Worm (Caenorhabditis elegans): ENCODE measurements around the gene cdk-5.

cdk-5 gene

DNA sequence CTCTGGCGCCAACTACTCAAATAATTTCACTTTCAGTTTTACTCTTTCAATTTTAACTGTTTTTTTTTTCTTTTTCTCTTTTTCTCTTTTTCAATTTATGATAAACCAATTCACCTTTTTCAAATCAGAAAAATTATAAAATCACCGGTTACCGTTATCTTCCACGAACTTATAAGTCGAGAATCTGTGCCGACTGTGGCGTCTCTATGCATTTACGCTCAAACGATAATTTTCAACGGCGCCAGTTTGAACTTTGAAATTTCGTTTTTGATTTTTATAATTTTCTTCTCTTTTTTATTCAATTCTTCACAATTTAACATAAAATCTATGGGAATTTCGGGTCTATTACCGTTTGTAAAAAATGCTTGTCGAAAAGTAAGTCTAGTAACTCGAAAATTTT, 42.7 kb downstream of the cdk-5 start, which contains the start of gene exo-1 (continued):
- TF ChIP-seq Y75B8A.6 (GFP tag; IDR thresholded peaks at IDR 0.05) (no peak), mes-2 (tag; optimal IDR thresholded peaks at IDR 0.05; ENCODE audit: poor library complexity, severe bottlenecking) (peak; percentile 96), zip-2 (tag; optimal IDR thresholded peaks at IDR 0.05) (no peak), ceh-44 (GFP tag; IDR thresholded peaks at IDR 0.05) (0 out of 2 replicates have a peak, but pooled peaks have one; percentile 29), snpc-4 (tag; optimal IDR thresholded peaks at IDR 0.05) (no peak), nhr-11 (tag; optimal IDR thresholded peaks at IDR 0.05) (peak; percentile 51), mdl-1 (tag; optimal IDR thresholded peaks at IDR 0.05) (peak in 1 of 2 experiments; percentile 24), zip-11 (GFP tag; IDR thresholded peaks at IDR 0.05) (no peak), F49E8.2 (tag; optimal IDR thresholded peaks at IDR 0.05; ENCODE audit: borderline replicate concordance) (no peak), lsy-2 (tag; optimal IDR thresholded peaks at IDR 0.05) (peak in 1 of 2 experiments; percentile 87), R02D3.7 (tag; optimal IDR thresholded peaks at IDR 0.05) (no peak), mep-1 (tag; optimal IDR thresholded peaks at IDR 0.05) (peak; percentile 80), jun-1 (tag; optimal IDR thresholded peaks at IDR 0.05) (no peak), ceh-62 (tag; optimal IDR thresholded peaks at IDR 0.05) (no peak), daf-12 (tag; optimal IDR thresholded peaks at IDR 0.05) (no peak), unc-130 (GFP tag; optimal IDR thresholded peaks at IDR 0.05) (peak; percentile 87), skn-1 (tag; optimal IDR thresholded peaks at IDR 0.05) (no peak), Y5F2A.4 (GFP tag; optimal IDR thresholded peaks at IDR 0.05) (no peak), madf-9 (GFP tag; conservative IDR thresholded peaks at IDR 0.05) (no peak), pqm-1 (tag; optimal IDR thresholded peaks at IDR 0.05) (peak; percentile 52), spr-1 (tag; optimal IDR thresholded peaks at IDR 0.05) (no peak), fos-1 (tag; optimal IDR thresholded peaks at IDR 0.05) (no peak), ztf-11 (tag; optimal IDR thresholded peaks at IDR 0.05) (no peak), tra-1 (GFP tag; IDR thresholded peaks at IDR 0.05) (no peak), D1046.2 (GFP tag; IDR thresholded peaks at IDR 0.05) (0 out of 2 replicates have a peak, but pooled peaks have one; percentile 20), daf-19 (GFP tag; conservative IDR thresholded peaks at IDR 0.05) (no peak), lin-1 (GFP tag; IDR thresholded peaks at IDR 0.05) (no peak), lin-13 (GFP tag; optimal IDR thresholded peaks at IDR 0.05) (peak; percentile 25)

- TF ChIP-seq tra-1 (GFP tag; IDR thresholded peaks at IDR 0.05): no peak
- TF ChIP-seq pqm-1 (tag; optimal IDR thresholded peaks at IDR 0.05): no peak
- no peak for TF ChIP-seq aly-2 (tag; optimal IDR thresholded peaks at IDR 0.05)
- TF ChIP-seq set-16 (GFP tag; IDR thresholded peaks at IDR 0.05): no peak
- no peak for TF ChIP-seq unc-130 (GFP tag; optimal IDR thresholded peaks at IDR 0.05)
- TF ChIP-seq ceh-32 (tag; optimal IDR thresholded peaks at IDR 0.05; ENCODE audit: poor library complexity): no peak
- TF ChIP-seq vab-7 (GFP tag; IDR thresholded peaks at IDR 0.05): no peak
- TF ChIP-seq mxl-3 (GFP tag; optimal IDR thresholded peaks at IDR 0.05): no peak
- TF ChIP-seq ceh-20 (GFP tag; IDR thresholded peaks at IDR 0.05): no peak
- TF ChIP-seq ceh-82 (tag; optimal IDR thresholded peaks at IDR 0.05): no peak
Observed at ce11 chrIII:13418975-13419374, 47.2 kb downstream of the cdk-5 start.

Data from whole organism, L4 larva.